Worm (Caenorhabditis elegans): ENCODE data around the gene clec-185.

The clec-185 gene

ce11 chrIV:12443936-12444335 is 5.5 kb downstream of the clec-185 start, which contains the start of gene C25G4.2:
C25G4.2 (minus strand) TSS chrIV:12444035.
- no peak for TF ChIP-seq elt-1 (tag; optimal IDR thresholded peaks at IDR 0.05)
- TF ChIP-seq sma-9 (GFP tag; optimal IDR thresholded peaks at IDR 0.05), result no peak
- TF ChIP-seq sma-9 (tag; optimal IDR thresholded peaks at IDR 0.05), result no peak
- TF ChIP-seq nhr-77 (tag; optimal IDR thresholded peaks at IDR 0.05), result no peak
- TF ChIP-seq Y55F3AM.14 (GFP tag; optimal IDR thresholded peaks at IDR 0.05), result no peak
- TF ChIP-seq ama-1 (optimal IDR thresholded peaks at IDR 0.05), result no peak
- no peak for TF ChIP-seq nhr-10 (tag; optimal IDR thresholded peaks at IDR 0.05)
- TF ChIP-seq ceh-82 (tag; optimal IDR thresholded peaks at IDR 0.05), result no peak
- TF ChIP-seq aly-2 (tag; optimal IDR thresholded peaks at IDR 0.05), result no peak
- no peak for TF ChIP-seq lsy-2 (tag; optimal IDR thresholded peaks at IDR 0.05)
- TF ChIP-seq nhr-237 (tag; optimal IDR thresholded peaks at IDR 0.05), result no peak
- no peak for TF ChIP-seq ZK546.5 (tag; optimal IDR thresholded peaks at IDR 0.05)
- no peak for TF ChIP-seq nhr-11 (tag; optimal IDR thresholded peaks at IDR 0.05)
- TF ChIP-seq lin-39 (tag; optimal IDR thresholded peaks at IDR 0.05), result no peak
- TF ChIP-seq peb-1 (tag; optimal IDR thresholded peaks at IDR 0.05), result no peak
- no peak for TF ChIP-seq sem-4 (tag; optimal IDR thresholded peaks at IDR 0.05)
- TF ChIP-seq ceh-16 (tag; optimal IDR thresholded peaks at IDR 0.05), result no peak
- TF ChIP-seq fos-1 (tag; optimal IDR thresholded peaks at IDR 0.05), result no peak
- no peak for TF ChIP-seq blmp-1 (tag; optimal IDR thresholded peaks at IDR 0.05; ENCODE audit: insufficient read depth)
- TF ChIP-seq lin-11 (tag; optimal IDR thresholded peaks at IDR 0.05), result no peak
- no peak for TF ChIP-seq egl-27 (tag; optimal IDR thresholded peaks at IDR 0.05)

- no peak for TF ChIP-seq R02D3.7 (tag; optimal IDR thresholded peaks at IDR 0.05)
- TF ChIP-seq zag-1 (tag; optimal IDR thresholded peaks at IDR 0.05), result no peak
- TF ChIP-seq ztf-1 (GFP tag; conservative IDR thresholded peaks at IDR 0.05), result no peak
- no peak for TF ChIP-seq mdl-1 (tag; optimal IDR thresholded peaks at IDR 0.05)
- no peak for TF ChIP-seq nhr-12 (tag; optimal IDR thresholded peaks at IDR 0.05)
- TF ChIP-seq nhr-129 (tag; optimal IDR thresholded peaks at IDR 0.05), result no peak
- no peak for TF ChIP-seq lin-11 (tag; optimal IDR thresholded peaks at IDR 0.05)
- no peak for TF ChIP-seq lin-13 (GFP tag; optimal IDR thresholded peaks at IDR 0.05)
- no peak for TF ChIP-seq nhr-77 (tag; optimal IDR thresholded peaks at IDR 0.05)
- TF ChIP-seq nhr-6 (tag; optimal IDR thresholded peaks at IDR 0.05), result no peak
- TF ChIP-seq unc-55 (GFP tag; optimal IDR thresholded peaks at IDR 0.05), result no peak
- no peak for TF ChIP-seq dmd-4 (tag; optimal IDR thresholded peaks at IDR 0.05)
- no peak for TF ChIP-seq egl-27 (tag; optimal IDR thresholded peaks at IDR 0.05)
- TF ChIP-seq mbf-1 (tag; optimal IDR thresholded peaks at IDR 0.05), result no peak
Measured at ce11 chrIV:12445463-12445934, 7.0 kb downstream of the clec-185 start, which contains the start of gene C25G4.3. C25G4.3 (minus strand) TSS chrIV:12445884.

- TF ChIP-seq nhr-129 (tag; optimal IDR thresholded peaks at IDR 0.05), result peak; percentile 86
- TF ChIP-seq nhr-6 (tag; optimal IDR thresholded peaks at IDR 0.05), result no peak
- peak; percentile 25 for TF ChIP-seq crh-2 (tag; optimal IDR thresholded peaks at IDR 0.05)
- TF ChIP-seq gmeb-1 (tag; optimal IDR thresholded peaks at IDR 0.05), result peak; percentile 39
- no peak for TF ChIP-seq lin-39 (tag; optimal IDR thresholded peaks at IDR 0.05)
- TF ChIP-seq C34F6.9 (tag; optimal IDR thresholded peaks at IDR 0.05), result no peak
- peak in 1 of 2 experiments; percentile 1 for TF ChIP-seq lsy-2 (tag; optimal IDR thresholded peaks at IDR 0.05)
Measured at ce11 chrIV:12451225-12451831, 12.9 kb downstream of the clec-185 start, which contains the start of gene dpy-26. dpy-26 (minus strand) TSS chrIV:12451335.

- TF ChIP-seq elt-1 (tag; optimal IDR thresholded peaks at IDR 0.05), result no peak
- no peak for TF ChIP-seq elt-3 (tag; optimal IDR thresholded peaks at IDR 0.05)
- no peak for TF ChIP-seq nhr-21 (tag; optimal IDR thresholded peaks at IDR 0.05)
- no peak for TF ChIP-seq lin-13 (GFP tag; optimal IDR thresholded peaks at IDR 0.05)
- TF ChIP-seq C34F6.9 (tag; optimal IDR thresholded peaks at IDR 0.05), result no peak
- no peak for TF ChIP-seq unc-39 (tag; optimal IDR thresholded peaks at IDR 0.05)
- TF ChIP-seq blmp-1 (tag; optimal IDR thresholded peaks at IDR 0.05; ENCODE audit: insufficient read depth), result no peak
- no peak for TF ChIP-seq peb-1 (tag; optimal IDR thresholded peaks at IDR 0.05)
Measured at ce11 chrIV:12454115-12454514, 15.7 kb downstream of the clec-185 start, which contains the start of gene spe-44. spe-44 (minus strand) TSS chrIV:12454215.
